Worm (Caenorhabditis elegans) whole organism, early embryonic: Measurements from ENCODE around the gene ints-5.
A peak's percentile ranks its signal among the peaks of the same experiment; 100 is the strongest.

Source experiments
- B0310.2 ChIP-seq: sonication (generic microtip); optimal IDR thresholded peaks from 2 replicates; lab custom pipeline; 2016; ENCODE audit warnings: mild to moderate bottlenecking, missing genetic modification characterization, missing compliant biosample characterization
- F13C5.2 ChIP-seq: sonication (generic microtip); optimal IDR thresholded peaks from 2 replicates; lab custom pipeline; 2017; ENCODE audit warnings: mild to moderate bottlenecking, missing genetic modification characterization, inconsistent platforms, missing compliant biosample characterization
- aly-1 ChIP-seq: sonication (generic microtip); optimal IDR thresholded peaks from 2 replicates; lab custom pipeline; 2016; ENCODE audit warnings: missing genetic modification characterization, missing compliant biosample characterization
- ama-1 ChIP-seq: fragments of 150-350 bp; optimal IDR thresholded peaks from 2 replicates; lab custom pipeline; 2014
- ceh-13 ChIP-seq: fragments of 200-800 bp; sonication (Bioruptor generic); optimal IDR thresholded peaks from 2 replicates; lab custom pipeline; 2018; ENCODE audit warnings: mild to moderate bottlenecking, missing genetic modification characterization, missing compliant biosample characterization
- ceh-36 ChIP-seq: sonication (generic microtip); optimal IDR thresholded peaks from 2 replicates; lab custom pipeline; 2016; ENCODE audit warnings: missing genetic modification characterization, inconsistent platforms, missing compliant biosample characterization
- ets-7 ChIP-seq: sonication (generic microtip); optimal IDR thresholded peaks from 2 replicates; lab custom pipeline; 2016; ENCODE audit warnings: missing genotype, missing genetic modification characterization, missing compliant biosample characterization
- flt-1 ChIP-seq: fragments of 200-800 bp; sonication (Bioruptor generic); IDR thresholded peaks from 2 replicates; pipeline ENCODE4 v1.3.6; 2022; ENCODE audit warnings: missing genetic modification characterization, missing compliant biosample characterization
- hmbx-1 ChIP-seq: sonication (generic microtip); optimal IDR thresholded peaks from 2 replicates; lab custom pipeline; 2016; ENCODE audit warnings: mild to moderate bottlenecking, missing genetic modification characterization, missing compliant biosample characterization
- hmg-4 ChIP-seq: fragments of 200-800 bp; sonication (Bioruptor generic); optimal IDR thresholded peaks from 2 replicates; lab custom pipeline; 2018; ENCODE audit warnings: mild to moderate bottlenecking, missing genetic modification characterization, missing compliant biosample characterization
- hnd-1 ChIP-seq: sonication (generic microtip); optimal IDR thresholded peaks from 2 replicates; lab custom pipeline; 2016; ENCODE audit warnings: missing genetic modification characterization, missing compliant biosample characterization
- pes-1 ChIP-seq: fragments of 200-800 bp; sonication (Bioruptor generic); IDR thresholded peaks from 2 replicates; pipeline ENCODE4 v1.3.6; 2022; ENCODE audit warnings: missing genetic modification reagents, missing genetic modification characterization, missing compliant biosample characterization
- scrt-1 ChIP-seq: fragments of 200-800 bp; sonication (Bioruptor generic); IDR thresholded peaks from 2 replicates; pipeline ENCODE4 v1.3.6; 2022; ENCODE audit warnings: missing genetic modification characterization, missing compliant biosample characterization
- sea-1 ChIP-seq: fragments of 200-800 bp; sonication (Bioruptor generic); conservative IDR thresholded peaks from 2 replicates; pipeline ENCODE4 v1.3.6; 2022; ENCODE audit warnings: missing genetic modification characterization, missing compliant biosample characterization
- tbx-11 ChIP-seq: fragments of 200-800 bp; sonication (Bioruptor generic); IDR thresholded peaks from 2 replicates; pipeline ENCODE4 v1.3.6; 2022; ENCODE audit warnings: missing genetic modification characterization, missing compliant biosample characterization
- tbx-37 ChIP-seq: fragments of 200-800 bp; sonication (Bioruptor generic); conservative IDR thresholded peaks from 2 replicates; pipeline ENCODE4 v1.3.6; 2022; ENCODE audit warnings: missing genetic modification reagents, missing genetic modification characterization, missing compliant biosample characterization
- tra-4 ChIP-seq: sonication (generic microtip); optimal IDR thresholded peaks from 2 replicates; lab custom pipeline; 2017; ENCODE audit warnings: missing genetic modification characterization, missing compliant biosample characterization

The ints-5 gene

DNA sequence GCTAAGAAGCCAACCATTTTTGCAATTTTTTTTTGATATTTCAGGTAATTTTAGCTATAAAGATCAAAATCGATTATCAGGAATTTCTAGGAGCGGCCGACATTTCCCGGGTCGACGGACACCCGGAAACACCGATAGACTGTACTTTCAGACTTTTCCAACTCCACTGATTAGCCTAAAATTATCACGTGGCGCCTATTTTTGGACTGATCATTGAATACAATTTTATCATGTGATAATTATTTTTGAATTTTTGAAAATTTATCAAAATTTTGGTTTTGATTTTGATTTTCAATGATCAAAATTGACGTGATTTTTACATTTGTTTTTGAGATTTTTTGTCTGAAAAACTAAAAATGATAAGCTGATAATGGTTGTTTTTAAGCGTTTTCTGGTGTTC lies 44.6 kb downstream of the ints-5 start:
- TF ChIP-seq hmg-4 (GFP tag; lab: Kevin White, UChicago), result no peak
- TF ChIP-seq flt-1 (GFP tag; lab: Robert Waterston, UW), result no peak
- TF ChIP-seq B0310.2, result no peak
- TF ChIP-seq ama-1, result no peak
- no peak for TF ChIP-seq pes-1
- no peak for TF ChIP-seq F13C5.2 (tag; lab: Kevin White, UChicago)
- no peak for TF ChIP-seq sea-1 (GFP tag; lab: Robert Waterston, UW)
- no peak for TF ChIP-seq tra-4 (tag; lab: Kevin White, UChicago)
- TF ChIP-seq ets-7 (tag; lab: Kevin White, UChicago), result no peak
- no peak for TF ChIP-seq ceh-36 (tag; lab: Kevin White, UChicago)

DNA sequence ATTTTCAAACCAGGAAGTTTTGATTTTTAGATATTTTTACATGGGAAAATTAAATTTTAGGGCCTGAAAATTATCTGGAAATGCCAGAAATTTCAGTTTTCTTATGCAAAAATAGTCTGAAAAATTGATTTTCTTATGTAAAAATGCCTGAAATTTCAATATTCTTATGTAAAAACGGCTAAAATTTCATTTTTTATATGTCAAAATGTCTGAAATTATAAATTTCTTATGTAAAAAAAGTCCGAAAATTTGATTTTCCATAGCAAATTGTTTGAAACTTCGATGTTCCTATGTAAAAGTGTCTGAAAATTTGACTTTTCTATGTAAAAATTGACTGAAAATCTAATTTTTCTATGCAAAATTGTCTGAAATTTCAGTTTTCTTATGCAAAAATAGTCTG lies 45.9 kb downstream of the ints-5 start, which contains the start of gene Y51A2D.13:
TSS of gene Y51A2D.13 (minus strand) at position 101 of the 400 bp plus-strand sequence.
- TF ChIP-seq sea-1 (GFP tag; lab: Robert Waterston, UW) (no peak), hnd-1 (no peak), tbx-37 (no peak), ceh-13 (GFP tag; lab: Kevin White, UChicago) (no peak), ceh-36 (tag; lab: Kevin White, UChicago) (no peak), hmg-4 (GFP tag; lab: Kevin White, UChicago) (no peak), aly-1 (tag; lab: Kevin White, UChicago) (no peak), B0310.2 (no peak), tbx-11 (GFP tag; lab: Robert Waterston, UW) (no peak), tra-4 (tag; lab: Kevin White, UChicago) (no peak), ets-7 (tag; lab: Kevin White, UChicago) (no peak), hmbx-1 (tag; lab: Kevin White, UChicago) (no peak), pes-1 (no peak), flt-1 (GFP tag; lab: Robert Waterston, UW) (no peak)

DNA sequence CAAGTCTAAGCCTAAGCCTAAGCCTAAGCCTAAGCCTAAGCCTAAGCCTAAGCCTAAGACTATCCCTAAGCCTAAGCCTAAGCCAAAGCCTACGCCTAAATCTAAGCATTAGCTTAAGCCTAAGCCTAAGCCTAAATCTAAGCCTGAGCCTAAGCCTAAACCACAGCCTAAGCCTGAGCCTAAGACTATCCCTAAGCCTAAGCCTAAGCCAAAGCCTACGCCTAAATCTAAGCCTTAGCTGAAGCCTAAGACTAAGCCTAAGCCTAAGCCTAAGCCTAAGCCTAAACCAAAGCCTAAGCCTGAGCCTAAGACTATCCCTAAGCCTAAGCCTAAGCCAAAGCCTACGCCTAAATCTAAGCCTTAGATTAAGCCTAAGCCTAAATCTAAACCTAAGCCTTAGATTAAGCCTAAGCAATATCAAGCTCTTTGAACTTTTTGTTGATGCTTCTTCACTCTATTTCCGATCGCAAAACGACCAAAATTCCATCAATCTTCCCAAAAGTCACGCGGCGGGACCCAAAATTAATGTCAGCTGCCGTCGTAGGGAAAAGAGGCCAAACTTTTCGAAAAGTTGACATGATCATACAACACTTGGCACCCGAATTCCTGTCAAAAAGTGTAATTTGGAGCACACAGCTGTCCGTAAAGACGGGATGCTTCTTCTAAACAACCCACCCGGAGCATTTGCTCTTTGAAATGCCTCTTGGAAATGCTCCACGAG lies 47.8 kb downstream of the ints-5 start:
- TF ChIP-seq ama-1, result no peak
- TF ChIP-seq ceh-36 (tag; lab: Kevin White, UChicago), result peak; percentile 84

DNA sequence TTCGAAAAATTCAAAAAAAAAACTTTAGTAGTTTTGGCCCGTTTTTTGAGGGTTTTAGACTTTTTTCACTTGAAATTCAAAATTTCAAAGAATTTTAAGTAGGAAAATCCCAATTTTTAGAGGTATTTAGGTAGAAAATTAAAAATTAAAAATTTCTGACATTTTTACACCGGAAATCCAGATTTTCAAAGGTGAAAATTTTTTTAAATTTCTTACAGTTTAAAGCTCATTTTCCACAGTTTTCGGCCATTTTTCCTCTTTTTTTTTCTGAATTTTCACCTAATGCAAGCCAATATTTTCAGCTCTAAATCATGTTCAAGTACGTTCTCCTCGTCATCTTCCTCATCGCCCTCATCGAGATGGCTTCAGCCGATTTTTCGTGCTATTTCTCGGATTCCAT lies 48.6 kb downstream of the ints-5 start, which contains the start of gene txt-14:
TSS of gene txt-14 (plus strand) at position 301 of the 400 bp plus-strand sequence.
- TF ChIP-seq hnd-1 (no peak), ceh-13 (GFP tag; lab: Kevin White, UChicago) (no peak), tbx-11 (GFP tag; lab: Robert Waterston, UW) (no peak), F13C5.2 (tag; lab: Kevin White, UChicago) (no peak), ama-1 (no peak), flt-1 (GFP tag; lab: Robert Waterston, UW) (no peak), hmg-4 (GFP tag; lab: Kevin White, UChicago) (no peak), ceh-36 (tag; lab: Kevin White, UChicago) (no peak), aly-1 (tag; lab: Kevin White, UChicago) (no peak), hmbx-1 (tag; lab: Kevin White, UChicago) (no peak), pes-1 (no peak), tbx-37 (no peak), ets-7 (tag; lab: Kevin White, UChicago) (no peak)

DNA sequence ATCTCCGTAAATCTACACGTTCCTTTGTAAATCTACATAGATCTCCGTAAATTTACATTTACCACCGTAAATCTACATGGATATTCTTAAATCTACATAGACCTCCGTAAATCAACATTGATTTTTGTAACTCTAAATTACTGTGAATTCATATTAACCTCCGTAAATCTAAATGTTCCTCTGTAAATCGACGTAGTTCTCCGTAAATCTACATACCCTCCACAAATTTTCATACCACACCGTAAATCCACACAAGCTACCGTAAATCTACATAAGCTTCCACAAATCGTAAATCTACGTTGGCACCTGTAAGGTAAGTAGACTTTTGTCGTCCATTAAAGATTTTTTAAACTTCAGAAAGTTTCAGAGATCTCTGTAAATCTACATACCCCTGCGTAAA lies 51.3 kb downstream of the ints-5 start:
- TF ChIP-seq pes-1 (no peak), tbx-11 (GFP tag; lab: Robert Waterston, UW) (no peak), tbx-37 (no peak), F13C5.2 (tag; lab: Kevin White, UChicago) (no peak), aly-1 (tag; lab: Kevin White, UChicago) (no peak), hmbx-1 (tag; lab: Kevin White, UChicago) (no peak), hmg-4 (GFP tag; lab: Kevin White, UChicago) (no peak), hnd-1 (no peak), ama-1 (no peak), ets-7 (tag; lab: Kevin White, UChicago) (no peak), ceh-36 (tag; lab: Kevin White, UChicago) (no peak), ceh-13 (GFP tag; lab: Kevin White, UChicago) (no peak), B0310.2 (no peak), sea-1 (GFP tag; lab: Robert Waterston, UW) (no peak), scrt-1 (GFP tag; lab: Robert Waterston, UW) (no peak), flt-1 (GFP tag; lab: Robert Waterston, UW) (no peak), tra-4 (tag; lab: Kevin White, UChicago) (no peak)

DNA sequence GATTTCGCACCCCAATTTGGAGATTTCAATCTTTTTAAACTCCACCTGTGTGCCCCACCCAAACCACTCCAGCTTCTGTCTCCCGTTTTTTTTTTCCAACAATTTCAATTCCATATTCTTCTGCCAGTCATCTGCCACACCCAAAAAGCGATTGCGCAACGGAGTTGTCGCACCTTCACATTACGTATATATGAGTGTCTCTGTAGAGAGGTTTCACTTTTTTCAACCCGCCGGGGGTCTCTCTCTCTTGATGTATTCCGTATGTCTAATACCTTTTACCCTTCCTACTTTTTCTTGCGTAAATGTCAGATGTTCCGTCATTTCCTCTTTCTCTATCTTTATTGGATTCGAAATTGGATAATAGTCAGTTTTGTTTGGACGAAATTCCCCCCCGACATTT lies 53.2 kb downstream of the ints-5 start:
- TF ChIP-seq ceh-13 (GFP tag; lab: Kevin White, UChicago) (no peak), hnd-1 (no peak), hmg-4 (GFP tag; lab: Kevin White, UChicago) (no peak), ceh-36 (tag; lab: Kevin White, UChicago) (no peak), pes-1 (no peak), tra-4 (tag; lab: Kevin White, UChicago) (no peak), tbx-37 (no peak), F13C5.2 (tag; lab: Kevin White, UChicago) (no peak), scrt-1 (GFP tag; lab: Robert Waterston, UW) (no peak), sea-1 (GFP tag; lab: Robert Waterston, UW) (no peak), hmbx-1 (tag; lab: Kevin White, UChicago) (no peak), B0310.2 (no peak), ets-7 (tag; lab: Kevin White, UChicago) (no peak), flt-1 (GFP tag; lab: Robert Waterston, UW) (no peak), ama-1 (no peak), aly-1 (tag; lab: Kevin White, UChicago) (no peak), tbx-11 (GFP tag; lab: Robert Waterston, UW) (no peak)

DNA sequence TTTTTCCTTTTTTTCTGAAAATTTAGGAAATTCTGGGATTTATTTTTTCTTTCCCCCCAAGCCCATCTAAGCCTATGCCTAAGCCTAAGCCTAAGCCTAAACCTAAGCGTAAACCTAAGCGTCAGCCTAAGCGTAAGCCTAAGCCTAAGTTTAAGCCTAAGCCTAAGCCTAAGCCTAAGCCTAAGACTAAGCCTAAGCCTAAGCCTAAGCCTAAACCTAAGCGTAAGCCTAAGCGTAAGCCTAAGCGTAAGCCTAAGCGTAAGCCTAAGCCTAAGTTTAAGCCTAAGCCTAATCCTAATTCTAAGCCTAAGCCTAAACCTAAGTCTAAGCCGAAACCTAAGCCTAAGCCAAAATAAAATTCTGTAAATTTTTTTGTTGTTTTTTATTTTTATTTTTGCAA lies 54.2 kb downstream of the ints-5 start:
- TF ChIP-seq ceh-36 (tag; lab: Kevin White, UChicago) (peak; percentile 90), flt-1 (GFP tag; lab: Robert Waterston, UW) (no peak), tra-4 (tag; lab: Kevin White, UChicago) (no peak), pes-1 (no peak), tbx-11 (GFP tag; lab: Robert Waterston, UW) (no peak)
